Fruit fly (Drosophila melanogaster): ENCODE measurements around the gene Trf2.

DNA sequence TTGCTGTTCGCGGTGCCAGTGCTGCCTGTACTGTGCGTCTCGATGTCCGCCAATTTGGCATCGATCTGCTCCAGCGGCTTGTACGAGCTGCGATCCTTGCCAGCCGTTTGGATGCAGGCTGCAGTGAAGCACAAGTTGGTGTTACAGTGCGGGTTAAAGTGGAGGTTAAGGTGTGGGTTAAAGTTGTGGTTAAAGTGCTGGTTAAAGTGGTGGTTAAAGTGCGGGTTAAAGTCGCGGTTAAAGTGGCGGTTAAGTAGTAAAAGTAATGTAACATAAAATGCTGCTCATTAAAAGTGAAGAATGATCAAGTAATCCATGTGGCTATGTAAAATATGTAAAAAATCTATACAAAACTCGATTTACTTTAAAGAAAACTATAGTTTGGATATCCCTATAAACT is 43.1 kb downstream of the Trf2 start:
- no peak for TF ChIP-seq CG11617 (GFP tag; optimal IDR thresholded peaks at IDR 0.05)
- TF ChIP-seq toe (GFP tag; optimal IDR thresholded peaks at IDR 0.05): no peak
- TF ChIP-seq tj (GFP tag; optimal IDR thresholded peaks at IDR 0.05): no peak
- no peak for TF ChIP-seq pad (GFP tag; optimal IDR thresholded peaks at IDR 0.05)
- no peak for TF ChIP-seq kay (GFP tag; ENCODE audit: borderline replicate concordance)
- no peak for TF ChIP-seq Hr96 (GFP tag; optimal IDR thresholded peaks at IDR 0.05)
- TF ChIP-seq CG1620 (GFP tag; optimal IDR thresholded peaks at IDR 0.05): no peak
- no peak for TF ChIP-seq CG12768 (GFP tag; optimal IDR thresholded peaks at IDR 0.05)
- no peak for TF ChIP-seq bab1 (GFP tag; optimal IDR thresholded peaks at IDR 0.05)
- TF ChIP-seq cic (GFP tag; optimal IDR thresholded peaks at IDR 0.05): no peak

All from whole organism, adult.